Worm (Caenorhabditis elegans) whole organism, mixed stage, embryonic: ENCODE data around the gene paic-1.
A peak's percentile ranks its signal among the peaks of the same experiment; 100 is the strongest.

Source experiments
- M03D4.4 ChIP-seq: sonication (generic microtip); optimal IDR thresholded peaks from 2 replicates; lab custom pipeline; 2017; ENCODE audit warnings: mild to moderate bottlenecking, missing genetic modification characterization, missing compliant biosample characterization
- bed-3 ChIP-seq: fragments of 200-800 bp; sonication (Bioruptor generic); optimal IDR thresholded peaks from 3 replicates; lab custom pipeline; 2018; ENCODE audit warnings: mild to moderate bottlenecking, missing genetic modification characterization, moderate library complexity, missing compliant biosample characterization
- blmp-1 ChIP-seq: fragments of 150-350 bp; optimal IDR thresholded peaks from 2 replicates; lab custom pipeline; 2014; ENCODE audit warnings: missing biosample characterization, missing genetic modification characterization
- ceh-39 ChIP-seq: fragments of 150-350 bp; optimal IDR thresholded peaks from 2 replicates; lab custom pipeline; 2014; ENCODE audit warnings: missing biosample characterization, missing genetic modification characterization
- ceh-43 ChIP-seq: fragments of 200-800 bp; sonication (Bioruptor generic); optimal IDR thresholded peaks from 2 replicates; lab custom pipeline; 2018; ENCODE audit warnings: mild to moderate bottlenecking, missing genetic modification characterization, moderate library complexity, missing compliant biosample characterization
- ceh-83 ChIP-seq: fragments of 200-800 bp; sonication (Bioruptor generic); optimal IDR thresholded peaks from 2 replicates; lab custom pipeline; 2018; ENCODE audit warnings: mild to moderate bottlenecking, missing genetic modification characterization, missing compliant biosample characterization
- ces-1 ChIP-seq: fragments of 150-350 bp; optimal IDR thresholded peaks from 2 replicates; lab custom pipeline; 2014; ENCODE audit warnings: missing biosample characterization, missing genetic modification reagents, missing genetic modification characterization
- cnd-1 ChIP-seq: fragments of 200-800 bp; sonication (Bioruptor generic); optimal IDR thresholded peaks from 2 replicates; lab custom pipeline; 2018; ENCODE audit warnings: mild to moderate bottlenecking, missing genetic modification characterization, missing compliant biosample characterization
- drap-1 ChIP-seq: fragments of 200-800 bp; sonication (Bioruptor generic); optimal IDR thresholded peaks from 3 replicates; lab custom pipeline; 2018; ENCODE audit warnings: mild to moderate bottlenecking, missing genetic modification characterization, missing compliant biosample characterization
- elt-1 ChIP-seq: sonication (generic microtip); optimal IDR thresholded peaks from 2 replicates; lab custom pipeline; 2017; ENCODE audit warnings: missing genetic modification characterization, mild to moderate bottlenecking, missing compliant biosample characterization, antibody characterized with exemption, moderate library complexity, borderline replicate concordance; ENCODE audit not compliant: insufficient read depth
- elt-3 ChIP-seq: fragments of 150-350 bp; optimal IDR thresholded peaks from 2 replicates; lab custom pipeline; 2014; ENCODE audit warnings: missing biosample characterization, missing genetic modification characterization
- flh-1 ChIP-seq: fragments of 200-800 bp; sonication (Bioruptor generic); optimal IDR thresholded peaks from 2 replicates; lab custom pipeline; 2018; ENCODE audit warnings: mild to moderate bottlenecking, missing genetic modification characterization, moderate library complexity, missing compliant biosample characterization
- ham-2 ChIP-seq: fragments of 200-800 bp; sonication (Bioruptor generic); optimal IDR thresholded peaks from 2 replicates; lab custom pipeline; 2018; ENCODE audit warnings: mild to moderate bottlenecking, missing genetic modification characterization, missing compliant biosample characterization
- hlh-1 ChIP-seq: fragments of 150-350 bp; optimal IDR thresholded peaks from 2 replicates; lab custom pipeline; 2014; ENCODE audit warnings: missing biosample characterization, missing genetic modification reagents, missing genetic modification characterization
- lin-13 ChIP-seq: fragments of 150-350 bp; optimal IDR thresholded peaks from 2 replicates; lab custom pipeline; 2014; ENCODE audit warnings: missing biosample characterization, missing genetic modification characterization
- lin-32 ChIP-seq: fragments of 200-800 bp; sonication (Bioruptor generic); optimal IDR thresholded peaks from 2 replicates; lab custom pipeline; 2018; ENCODE audit warnings: mild to moderate bottlenecking, missing genetic modification characterization, missing compliant biosample characterization
- lsy-2 ChIP-seq: fragments of 150-350 bp; optimal IDR thresholded peaks from 2 replicates; lab custom pipeline; 2014; ENCODE audit warnings: missing biosample characterization, missing genetic modification characterization
- mab-5 ChIP-seq: fragments of 150-350 bp; optimal IDR thresholded peaks from 2 replicates; lab custom pipeline; 2014; ENCODE audit warnings: missing biosample characterization, missing genetic modification characterization
- mep-1 ChIP-seq: fragments of 150-350 bp; optimal IDR thresholded peaks from 2 replicates; lab custom pipeline; 2017; ENCODE audit warnings: missing biosample characterization, missing genetic modification reagents, missing genetic modification characterization, inconsistent platforms
- mls-2 ChIP-seq: sonication (generic microtip); optimal IDR thresholded peaks from 2 replicates; lab custom pipeline; 2016; ENCODE audit warnings: mild to moderate bottlenecking, missing genetic modification characterization, moderate library complexity, missing compliant biosample characterization
- nhr-12 ChIP-seq: fragments of 150-350 bp; optimal IDR thresholded peaks from 2 replicates; lab custom pipeline; 2014; ENCODE audit warnings: missing biosample characterization, missing genetic modification characterization
- nhr-2 ChIP-seq: fragments of 150-350 bp; optimal IDR thresholded peaks from 2 replicates; lab custom pipeline; 2014; ENCODE audit warnings: missing biosample characterization, missing genetic modification characterization
- nhr-237 ChIP-seq: fragments of 150-350 bp; optimal IDR thresholded peaks from 2 replicates; lab custom pipeline; 2014; ENCODE audit warnings: missing biosample characterization, missing genetic modification characterization
- nhr-28 ChIP-seq: fragments of 150-350 bp; optimal IDR thresholded peaks from 2 replicates; lab custom pipeline; 2014; ENCODE audit warnings: missing biosample characterization, missing genetic modification characterization
- nhr-76 ChIP-seq: sonication (generic microtip); optimal IDR thresholded peaks from 2 replicates; lab custom pipeline; 2017; ENCODE audit warnings: missing biosample characterization, missing genetic modification characterization
- pha-4 ChIP-seq: fragments of 150-350 bp; optimal IDR thresholded peaks from 2 replicates; lab custom pipeline; 2018; ENCODE audit warnings: missing biosample characterization, missing genetic modification reagents, missing genetic modification characterization
- sem-2 ChIP-seq: fragments of 200-800 bp; sonication (Bioruptor generic); optimal IDR thresholded peaks from 2 replicates; lab custom pipeline; 2018; ENCODE audit warnings: mild to moderate bottlenecking, missing genetic modification characterization, missing compliant biosample characterization
- snpc-4 ChIP-seq: fragments of 150-350 bp; optimal IDR thresholded peaks from 2 replicates; lab custom pipeline; 2014; ENCODE audit warnings: missing biosample characterization, missing genetic modification characterization
- sptf-1 ChIP-seq: sonication (generic microtip); optimal IDR thresholded peaks from 2 replicates; lab custom pipeline; 2017; ENCODE audit warnings: mild to moderate bottlenecking, missing genetic modification characterization, moderate library complexity, missing compliant biosample characterization
- tbx-8 ChIP-seq: fragments of 200-800 bp; sonication (Bioruptor generic); optimal IDR thresholded peaks from 2 replicates; lab custom pipeline; 2018; ENCODE audit warnings: mild to moderate bottlenecking, missing genetic modification characterization, moderate library complexity, missing compliant biosample characterization
- unc-120 ChIP-seq: sonication (generic microtip); optimal IDR thresholded peaks from 2 replicates; lab custom pipeline; 2017; ENCODE audit warnings: missing genetic modification characterization, missing compliant biosample characterization; ENCODE audit not compliant: poor library complexity, severe bottlenecking
- unc-39 ChIP-seq: fragments of 150-350 bp; optimal IDR thresholded peaks from 2 replicates; lab custom pipeline; 2014; ENCODE audit warnings: missing biosample characterization, missing genetic modification characterization
- unc-62 ChIP-seq: fragments of 150-350 bp; optimal IDR thresholded peaks from 2 replicates; lab custom pipeline; 2014; ENCODE audit warnings: missing biosample characterization, missing genetic modification reagents, missing genetic modification characterization
- zip-8 ChIP-seq: fragments of 150-350 bp; optimal IDR thresholded peaks from 2 replicates; lab custom pipeline; 2014; ENCODE audit warnings: missing biosample characterization, missing genetic modification characterization
- ztf-11 ChIP-seq: fragments of 150-350 bp; optimal IDR thresholded peaks from 2 replicates; lab custom pipeline; 2014; ENCODE audit warnings: missing biosample characterization, missing genetic modification characterization

Gene paic-1

ce11 chrII:4391072-4391471 is 18.7 kb upstream of the paic-1 start:
- TF ChIP-seq bed-3 (GFP tag; lab: Kevin White, UChicago) (no peak), drap-1 (GFP tag; lab: Kevin White, UChicago) (no peak), nhr-2 (tag; lab: Kevin White, UChicago) (no peak), flh-1 (GFP tag; lab: Kevin White, UChicago) (no peak), mls-2 (tag; lab: Kevin White, UChicago) (no peak), mab-5 (tag; lab: Kevin White, UChicago) (no peak), nhr-12 (no peak), ceh-83 (GFP tag; lab: Kevin White, UChicago) (no peak), cnd-1 (tag; lab: Kevin White, UChicago) (no peak), tbx-8 (no peak), snpc-4 (tag; lab: Kevin White, UChicago) (no peak), ham-2 (no peak), mep-1 (tag; lab: Kevin White, UChicago) (no peak)

ce11 chrII:4383306-4383705 is 11.0 kb upstream of the paic-1 start, which contains the start of gene fkh-6:
Gene fkh-6 (minus strand): TSS chrII:4383406.
- TF ChIP-seq unc-62 (GFP tag; lab: Kevin White, UChicago), result no peak
- TF ChIP-seq sptf-1 (tag; lab: Kevin White, UChicago), result no peak
- no peak for TF ChIP-seq pha-4 (tag; lab: Kevin White, UChicago)
- TF ChIP-seq nhr-76, result no peak
- TF ChIP-seq ceh-39 (tag; lab: Kevin White, UChicago), result no peak
- TF ChIP-seq M03D4.4 (tag; lab: Kevin White, UChicago), result no peak
- no peak for TF ChIP-seq ztf-11 (tag; lab: Kevin White, UChicago)

- TF ChIP-seq tbx-8 (no peak), nhr-76 (no peak), lin-32 (GFP tag; lab: Kevin White, UChicago) (no peak), ham-2 (no peak), blmp-1 (no peak), pha-4 (tag; lab: Kevin White, UChicago) (no peak), elt-1 (tag; lab: Kevin White, UChicago) (no peak), unc-39 (tag; lab: Kevin White, UChicago) (no peak), mls-2 (tag; lab: Kevin White, UChicago) (no peak), ceh-39 (tag; lab: Kevin White, UChicago) (no peak), mep-1 (tag; lab: Kevin White, UChicago) (no peak), unc-120 (tag; lab: Kevin White, UChicago) (no peak), flh-1 (GFP tag; lab: Kevin White, UChicago) (no peak), ceh-43 (GFP tag; lab: Kevin White, UChicago) (no peak), drap-1 (GFP tag; lab: Kevin White, UChicago) (no peak), nhr-28 (tag; lab: Kevin White, UChicago) (no peak), nhr-2 (tag; lab: Kevin White, UChicago) (no peak), sem-2 (GFP tag; lab: Kevin White, UChicago) (no peak)
Observed at ce11 chrII:4378195-4378594, 5.9 kb upstream of the paic-1 start, which contains the start of gene B0286.1. Gene B0286.1 (plus strand): TSS chrII:4378495.

ce11 chrII:4376295-4377172 is 4.2 kb upstream of the paic-1 start, which contains the start of gene ntl-2:
Gene ntl-2 (minus strand): TSS chrII:4376465.
- TF ChIP-seq ceh-39 (tag; lab: Kevin White, UChicago), result peak; percentile 94
- peak; percentile 49 for TF ChIP-seq bed-3 (GFP tag; lab: Kevin White, UChicago)
- no peak for TF ChIP-seq blmp-1
- peak; percentile 85 for TF ChIP-seq unc-62 (GFP tag; lab: Kevin White, UChicago)
- peak; percentile 93 for TF ChIP-seq drap-1 (GFP tag; lab: Kevin White, UChicago)
- peak; percentile 88 for TF ChIP-seq unc-120 (tag; lab: Kevin White, UChicago)
- TF ChIP-seq ztf-11 (tag; lab: Kevin White, UChicago), result peak; percentile 74
- TF ChIP-seq lin-13 (tag; lab: Kevin White, UChicago), result peak; percentile 95
- TF ChIP-seq nhr-76, result no peak
- peak; percentile 92 for TF ChIP-seq ham-2
- peak; percentile 85 for TF ChIP-seq ces-1
- TF ChIP-seq hlh-1 (tag; lab: Kevin White, UChicago), result peak; percentile 78
- TF ChIP-seq pha-4 (tag; lab: Kevin White, UChicago), result peak; percentile 95
- TF ChIP-seq snpc-4 (tag; lab: Kevin White, UChicago), result no peak
- no peak for TF ChIP-seq zip-8
- peak; percentile 88 for TF ChIP-seq cnd-1 (tag; lab: Kevin White, UChicago)
- TF ChIP-seq sem-2 (GFP tag; lab: Kevin White, UChicago), result peak; percentile 57
- TF ChIP-seq tbx-8, result no peak
- TF ChIP-seq nhr-2 (tag; lab: Kevin White, UChicago), result peak; percentile 26
- no peak for TF ChIP-seq nhr-12
- no peak for TF ChIP-seq elt-1 (tag; lab: Kevin White, UChicago)
- peak; percentile 10 for TF ChIP-seq unc-39 (tag; lab: Kevin White, UChicago)
- TF ChIP-seq mab-5 (tag; lab: Kevin White, UChicago), result peak; percentile 53
- TF ChIP-seq sptf-1 (tag; lab: Kevin White, UChicago), result peak; percentile 95
- TF ChIP-seq flh-1 (GFP tag; lab: Kevin White, UChicago), result no peak
- TF ChIP-seq nhr-237 (tag; lab: Kevin White, UChicago), result peak; percentile 91
- TF ChIP-seq lin-32 (GFP tag; lab: Kevin White, UChicago), result peak; percentile 12
- peak; percentile 62 for TF ChIP-seq ceh-83 (GFP tag; lab: Kevin White, UChicago)
- peak; percentile 75 for TF ChIP-seq mep-1 (tag; lab: Kevin White, UChicago)
- peak; percentile 84 for TF ChIP-seq M03D4.4 (tag; lab: Kevin White, UChicago)
- peak; percentile 77 for TF ChIP-seq elt-3 (tag; lab: Kevin White, UChicago)
- peak; percentile 95 for TF ChIP-seq mls-2 (tag; lab: Kevin White, UChicago)
- TF ChIP-seq lsy-2 (tag; lab: Kevin White, UChicago), result peak; percentile 97
- TF ChIP-seq nhr-28 (tag; lab: Kevin White, UChicago), result no peak
- TF ChIP-seq ceh-43 (GFP tag; lab: Kevin White, UChicago), result peak; percentile 79
